Worm (Caenorhabditis elegans) whole organism, L2 larva: Measurements from ENCODE around the gene srw-145.

ENCODE experiments used
- mdl-1 ChIP-seq, 2 experiments: fragments of 150-350 bp in 1 of 2; sonication (generic microtip) in 1 of 2; optimal IDR thresholded peaks; 2 replicates each; lab custom pipeline; 2017; ENCODE audit warnings: missing biosample characterization in 2 of 2, missing genetic modification characterization in 2 of 2
- nhr-11 ChIP-seq: fragments of 150-350 bp; optimal IDR thresholded peaks from 2 replicates; lab custom pipeline; 2014; ENCODE audit warnings: missing biosample characterization, missing genetic modification characterization
- nhr-23 ChIP-seq: fragments of 150-350 bp; optimal IDR thresholded peaks from 2 replicates; lab custom pipeline; 2014; ENCODE audit warnings: missing biosample characterization, missing genetic modification reagents, missing genetic modification characterization
- snpc-4 ChIP-seq: fragments of 150-350 bp; optimal IDR thresholded peaks from 2 replicates; lab custom pipeline; 2014; ENCODE audit warnings: missing biosample characterization, missing genetic modification characterization

DNA sequence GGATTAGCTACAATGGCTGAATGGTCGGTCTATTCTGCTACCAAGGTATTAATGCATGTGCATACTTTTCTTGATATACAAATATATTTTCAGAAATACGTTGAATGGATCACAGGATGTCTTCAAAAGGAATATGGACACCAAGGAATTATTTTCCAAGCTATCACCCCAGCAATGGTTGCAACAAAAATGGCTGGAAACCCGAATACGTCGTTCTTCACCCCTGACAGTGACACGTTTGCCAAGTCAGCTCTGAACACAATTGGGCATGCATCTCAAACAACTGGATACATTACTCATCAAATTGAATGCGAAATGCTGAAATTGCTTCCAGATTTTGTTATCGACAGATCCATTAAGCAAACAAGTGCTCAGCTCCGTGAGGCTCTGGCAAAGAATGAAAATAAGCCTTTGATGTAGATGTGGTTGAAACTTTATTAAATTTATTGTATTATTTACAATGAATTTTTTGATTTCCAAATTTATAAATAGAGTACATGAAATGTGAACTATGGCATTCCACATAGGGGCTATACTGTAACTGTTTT, 29.3 kb upstream of the srw-145 start:
- TF ChIP-seq nhr-11 (tag; lab: Kevin White, UChicago) = no peak
- no peak for TF ChIP-seq snpc-4
- no peak for TF ChIP-seq mdl-1 (tag; optimal IDR thresholded peaks at IDR 0.05; lab: Kevin White, UChicago)
- no peak for TF ChIP-seq nhr-23 (tag; lab: Kevin White, UChicago)
